Worm (Caenorhabditis elegans): Measurements from ENCODE around the gene C55A6.4.
A peak's percentile ranks its signal among the peaks of the same experiment; 100 is the strongest.

C55A6.4 gene

DNA sequence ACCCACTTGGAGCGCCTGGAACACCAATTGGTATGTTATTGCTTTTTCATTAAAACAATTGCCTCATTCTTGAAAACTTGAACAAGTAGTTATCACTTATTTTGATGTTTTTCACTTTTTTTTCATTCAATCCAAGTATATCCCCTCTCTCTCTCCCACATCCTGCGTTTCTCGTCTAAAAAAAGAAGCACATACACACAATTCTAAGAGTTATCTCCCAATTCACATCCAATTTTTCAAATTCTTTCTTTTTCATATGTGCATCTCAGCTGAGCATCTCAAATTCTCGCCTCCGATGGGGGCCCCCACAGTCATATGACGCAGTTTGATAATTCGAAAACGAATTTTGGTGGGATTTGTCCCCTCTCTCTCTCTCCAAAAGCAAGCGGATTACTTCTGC is 19.0 kb upstream of the C55A6.4 start:
- TF ChIP-seq vab-7 (GFP tag; IDR thresholded peaks at IDR 0.05) = no peak
- TF ChIP-seq F37D6.2 (tag; optimal IDR thresholded peaks at IDR 0.05) = no peak
- TF ChIP-seq dve-1 (tag; optimal IDR thresholded peaks at IDR 0.05; ENCODE audit: insufficient read depth) = no peak
- TF ChIP-seq F26F4.8 (GFP tag; conservative IDR thresholded peaks at IDR 0.05) = 0 out of 2 replicates have a peak, but pooled peaks have one; percentile 28
- no peak for TF ChIP-seq ceh-82 (tag; optimal IDR thresholded peaks at IDR 0.05)
- TF ChIP-seq lin-15B (tag; optimal IDR thresholded peaks at IDR 0.05) = no peak
- TF ChIP-seq hmg-1.1 (GFP tag; IDR thresholded peaks at IDR 0.05) = no peak
- TF ChIP-seq mep-1 (tag; optimal IDR thresholded peaks at IDR 0.05) = no peak
- TF ChIP-seq ztf-11 (tag; optimal IDR thresholded peaks at IDR 0.05) = no peak
- TF ChIP-seq daf-8 (GFP tag; IDR thresholded peaks at IDR 0.05) = no peak
- 0 out of 2 replicates have a peak, but pooled peaks have one; percentile 19 for TF ChIP-seq Y75B8A.6 (GFP tag; IDR thresholded peaks at IDR 0.05)
- TF ChIP-seq unc-62 (GFP tag; optimal IDR thresholded peaks at IDR 0.05 in 1 of 2) = peak in 1 of 2 experiments; percentile 85
- TF ChIP-seq unc-62 (tag; optimal IDR thresholded peaks at IDR 0.05) = no peak
- no peak for TF ChIP-seq fkh-10 (GFP tag; optimal IDR thresholded peaks at IDR 0.05)
- no peak for TF ChIP-seq daf-12 (tag; optimal IDR thresholded peaks at IDR 0.05)

DNA sequence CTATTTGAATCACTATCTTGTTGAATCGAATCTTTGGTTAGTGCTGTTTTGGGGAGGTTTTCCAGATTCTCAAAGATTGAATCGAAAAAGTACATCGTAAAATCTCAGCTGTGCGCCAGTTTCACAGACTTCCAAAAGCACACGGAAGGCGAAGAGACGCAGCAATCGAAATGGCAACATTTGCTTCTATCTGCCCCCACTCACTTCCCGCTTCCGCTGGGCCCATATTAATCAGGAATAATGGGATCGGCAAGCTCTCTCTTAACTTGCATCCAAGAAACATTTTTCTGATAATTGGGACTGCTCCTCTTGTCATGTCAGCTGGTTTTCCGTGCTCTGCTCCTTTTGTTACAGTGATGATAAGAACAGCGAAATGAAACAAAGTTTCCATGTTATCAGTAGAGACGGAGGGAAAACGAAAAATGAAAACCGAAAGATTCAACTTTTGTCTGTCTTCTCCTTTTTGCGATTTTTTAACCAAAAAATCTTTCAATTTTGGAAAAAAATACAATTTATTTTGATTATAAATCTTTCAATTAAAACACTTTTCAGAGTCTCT is 17.9 kb upstream of the C55A6.4 start:
- TF ChIP-seq hlh-30 (tag; optimal IDR thresholded peaks at IDR 0.05; ENCODE audit: insufficient read depth) = peak; percentile 27
- peak; percentile 82 for TF ChIP-seq pqm-1 (tag; optimal IDR thresholded peaks at IDR 0.05)
- no peak for TF ChIP-seq arid-1 (GFP tag; conservative IDR thresholded peaks at IDR 0.05)
- no peak for TF ChIP-seq daf-16 (GFP tag; optimal IDR thresholded peaks at IDR 0.05)
- peak; percentile 42 for TF ChIP-seq daf-16 (tag; optimal IDR thresholded peaks at IDR 0.05)
- no peak for TF ChIP-seq aha-1 (tag)
- TF ChIP-seq zag-1 (tag; optimal IDR thresholded peaks at IDR 0.05) = no peak
- peak in 1 of 2 experiments; percentile 15 for TF ChIP-seq mdl-1 (tag; optimal IDR thresholded peaks at IDR 0.05)
- no peak for TF ChIP-seq ceh-20 (GFP tag; IDR thresholded peaks at IDR 0.05)
- TF ChIP-seq ceh-82 (tag; optimal IDR thresholded peaks at IDR 0.05) = no peak
- no peak for TF ChIP-seq nhr-77 (tag; optimal IDR thresholded peaks at IDR 0.05)
- no peak for TF ChIP-seq T26A8.4 (GFP tag; IDR thresholded peaks at IDR 0.05)
- TF ChIP-seq spr-1 (tag; optimal IDR thresholded peaks at IDR 0.05) = no peak
- no peak for TF ChIP-seq F44E2.7 (GFP tag; IDR thresholded peaks at IDR 0.05)
- no peak for TF ChIP-seq T20F7.1 (GFP tag; optimal IDR thresholded peaks at IDR 0.05)
- TF ChIP-seq ctbp-1 (GFP tag; IDR thresholded peaks at IDR 0.05) = no peak
- TF ChIP-seq unc-39 (tag; optimal IDR thresholded peaks at IDR 0.05) = no peak
- TF ChIP-seq lsy-2 (tag; optimal IDR thresholded peaks at IDR 0.05) = peak in 1 of 2 experiments; percentile 3
- TF ChIP-seq attf-4 (tag; optimal IDR thresholded peaks at IDR 0.05) = no peak
- no peak for TF ChIP-seq zfp-2 (tag; optimal IDR thresholded peaks at IDR 0.05)
- TF ChIP-seq madf-5 (GFP tag; IDR thresholded peaks at IDR 0.05) = no peak
- TF ChIP-seq snpc-4 (tag; optimal IDR thresholded peaks at IDR 0.05) = no peak
- TF ChIP-seq tra-1 (GFP tag; IDR thresholded peaks at IDR 0.05) = no peak
- no peak for TF ChIP-seq cey-2 (tag; optimal IDR thresholded peaks at IDR 0.05; ENCODE audit: borderline replicate concordance, insufficient read depth)
- TF ChIP-seq ztf-11 (tag; optimal IDR thresholded peaks at IDR 0.05) = no peak
- peak; percentile 12 for TF ChIP-seq mep-1 (tag; optimal IDR thresholded peaks at IDR 0.05)
- TF ChIP-seq unc-62 (GFP tag; optimal IDR thresholded peaks at IDR 0.05 in 1 of 2) = peak in 1 of 2 experiments; percentile 36
- no peak for TF ChIP-seq unc-62 (tag; optimal IDR thresholded peaks at IDR 0.05)
- no peak for TF ChIP-seq fos-1 (tag; optimal IDR thresholded peaks at IDR 0.05)
- no peak for TF ChIP-seq dmd-8 (GFP tag; IDR thresholded peaks at IDR 0.05)
- no peak for TF ChIP-seq daf-12 (tag; optimal IDR thresholded peaks at IDR 0.05)
- no peak for TF ChIP-seq R02D3.7 (tag; optimal IDR thresholded peaks at IDR 0.05)
- peak; percentile 85 for TF ChIP-seq hlh-11 (tag; optimal IDR thresholded peaks at IDR 0.05)
- TF ChIP-seq snpc-1.2 (GFP tag; IDR thresholded peaks at IDR 0.05) = no peak
- TF ChIP-seq ama-1 (optimal IDR thresholded peaks at IDR 0.05) = peak; percentile 35
- TF ChIP-seq F37D6.2 (tag; optimal IDR thresholded peaks at IDR 0.05) = no peak
- TF ChIP-seq spr-3 (GFP tag; optimal IDR thresholded peaks at IDR 0.05) = no peak
- peak; percentile 78 for TF ChIP-seq dmd-6 (GFP tag; IDR thresholded peaks at IDR 0.05)
- TF ChIP-seq ces-1 (GFP tag; optimal IDR thresholded peaks at IDR 0.05) = no peak
- no peak for TF ChIP-seq dpl-1 (GFP tag; optimal IDR thresholded peaks at IDR 0.05)
- no peak for TF ChIP-seq nhr-41 (GFP tag; IDR thresholded peaks at IDR 0.05)
- TF ChIP-seq F49E8.2 (tag; optimal IDR thresholded peaks at IDR 0.05; ENCODE audit: borderline replicate concordance) = no peak

All from whole organism, L4 larva.